Fruit fly (Drosophila melanogaster): Measurements from ENCODE around the gene brv3.

DNA sequence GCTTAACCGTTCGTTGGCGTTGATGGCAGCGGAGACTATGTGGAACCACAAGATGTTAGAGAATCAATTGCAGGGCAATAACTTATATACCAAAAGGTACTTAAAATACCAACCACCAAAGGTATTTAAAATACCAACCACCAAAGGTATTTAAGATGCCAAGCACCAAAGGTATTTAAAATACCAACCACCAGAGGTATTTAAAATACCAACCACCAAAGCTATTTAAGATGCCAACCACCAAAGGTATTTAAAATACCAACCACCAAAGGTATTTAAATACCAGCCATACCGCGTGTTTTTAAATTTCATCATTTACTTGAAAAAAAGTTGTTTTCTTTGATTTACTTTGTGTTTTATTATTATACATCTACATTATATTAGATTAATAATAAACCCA, 7.0 kb downstream of the brv3 start:
- no peak for TF ChIP-seq psq (GFP tag; optimal IDR thresholded peaks at IDR 0.05)
- TF ChIP-seq foxo (GFP tag; optimal IDR thresholded peaks at IDR 0.05): no peak
- TF ChIP-seq Dif (GFP tag; optimal IDR thresholded peaks at IDR 0.05; ENCODE audit: partially characterized antibody): no peak
- TF ChIP-seq usp (GFP tag; optimal IDR thresholded peaks at IDR 0.05): no peak
- no peak for TF ChIP-seq fru (GFP tag; optimal IDR thresholded peaks at IDR 0.05)
- no peak for TF ChIP-seq h (GFP tag; optimal IDR thresholded peaks at IDR 0.05)
- no peak for TF ChIP-seq jim (GFP tag; optimal IDR thresholded peaks at IDR 0.05)
- TF ChIP-seq dl (GFP tag; optimal IDR thresholded peaks at IDR 0.05; ENCODE audit: insufficient read depth in 1 of 2, partially characterized antibody in 2 of 2): no peak
- no peak for TF ChIP-seq brk (GFP tag; optimal IDR thresholded peaks at IDR 0.05)
- TF ChIP-seq lola (GFP tag; optimal IDR thresholded peaks at IDR 0.05): no peak
- no peak for TF ChIP-seq pan (optimal IDR thresholded peaks at IDR 0.05)

Data from whole organism, wandering third instar larva.